Worm (Caenorhabditis elegans): Measurements from ENCODE around the gene angl-1.
A peak's percentile ranks its signal among the peaks of the same experiment; 100 is the strongest.

Gene angl-1

DNA sequence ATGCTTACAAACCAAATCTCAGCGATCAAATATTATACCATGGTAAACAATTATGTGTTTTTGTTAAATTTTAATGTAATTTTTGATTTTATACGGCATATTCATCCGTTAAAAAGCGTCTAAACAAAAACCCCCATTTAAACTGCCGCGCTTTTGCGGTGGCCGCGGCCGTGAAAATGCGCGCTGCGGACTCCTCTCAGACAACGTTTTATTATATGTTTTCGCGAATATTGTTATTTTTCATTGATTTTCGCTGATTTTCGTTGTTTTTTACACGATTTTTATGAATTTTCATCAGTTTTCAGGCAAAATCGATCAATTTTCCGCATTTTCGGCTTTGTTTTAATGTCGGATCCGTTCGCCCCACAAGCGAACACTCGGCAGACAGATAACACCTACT lies 14.3 kb upstream of the angl-1 start, which contains the start of gene W02H5.19 (continued):
- no peak for TF ChIP-seq ztf-3 (GFP tag; optimal IDR thresholded peaks at IDR 0.05)
- no peak for TF ChIP-seq ceh-79 (tag; optimal IDR thresholded peaks at IDR 0.05)
- TF ChIP-seq let-607 (tag; optimal IDR thresholded peaks at IDR 0.05) = peak in 1 of 2 experiments; percentile 55
- no peak for TF ChIP-seq ztf-25 (GFP tag; IDR thresholded peaks at IDR 0.05)
- TF ChIP-seq hmg-20 (GFP tag; IDR thresholded peaks at IDR 0.05) = no peak; the same call in 1 of the 2 replicates
- peak; percentile 85 for TF ChIP-seq ceh-27 (GFP tag; optimal IDR thresholded peaks at IDR 0.05)
- TF ChIP-seq F22D6.2 (tag; optimal IDR thresholded peaks at IDR 0.05) = peak; percentile 41
- peak; percentile 39 for TF ChIP-seq attf-5 (GFP tag; optimal IDR thresholded peaks at IDR 0.05)
- peak; percentile 99 for TF ChIP-seq lin-54 (GFP tag; optimal IDR thresholded peaks at IDR 0.05)
- TF ChIP-seq cebp-1 (GFP tag; IDR thresholded peaks at IDR 0.05) = no peak
- peak; percentile 37 for TF ChIP-seq cebp-1 (tag; optimal IDR thresholded peaks at IDR 0.05)
- 0 out of 2 replicates have a peak, but pooled peaks have one; percentile 46 for TF ChIP-seq attf-3 (GFP tag; conservative IDR thresholded peaks at IDR 0.05)
- TF ChIP-seq madf-6 (GFP tag; IDR thresholded peaks at IDR 0.05) = peak; percentile 74
- TF ChIP-seq lin-26 (GFP tag; IDR thresholded peaks at IDR 0.05) = no peak
- no peak for TF ChIP-seq aptf-2 (GFP tag; conservative IDR thresholded peaks at IDR 0.05)
- TF ChIP-seq lir-1 (GFP tag; conservative IDR thresholded peaks at IDR 0.05) = peak; percentile 69; the same call in 1 of the 2 replicates
- TF ChIP-seq ceh-58 (GFP tag; IDR thresholded peaks at IDR 0.05) = no peak
- TF ChIP-seq nfya-2 (GFP tag; IDR thresholded peaks at IDR 0.05) = no peak
- TF ChIP-seq nfyb-1 (GFP tag; IDR thresholded peaks at IDR 0.05) = 0 out of 2 replicates have a peak, but pooled peaks have one; percentile 47
- TF ChIP-seq unc-130 (GFP tag; optimal IDR thresholded peaks at IDR 0.05) = peak; percentile 75
- TF ChIP-seq hmg-1.2 (GFP tag; IDR thresholded peaks at IDR 0.05) = 0 out of 2 replicates have a peak, but pooled peaks have one; percentile 19
- peak; percentile 67 for TF ChIP-seq athp-1 (tag; optimal IDR thresholded peaks at IDR 0.05)
- TF ChIP-seq K12H6.12 (tag; optimal IDR thresholded peaks at IDR 0.05) = peak; percentile 71
- TF ChIP-seq F33H1.4 (GFP tag; IDR thresholded peaks at IDR 0.05) = peak; percentile 48; the same call in 1 of the 2 replicates
- TF ChIP-seq pbrm-1 (GFP tag; IDR thresholded peaks at IDR 0.05) = peak; percentile 48; the same call in 1 of the 2 replicates
- TF ChIP-seq bed-2 (GFP tag; IDR thresholded peaks at IDR 0.05) = peak; percentile 93

DNA sequence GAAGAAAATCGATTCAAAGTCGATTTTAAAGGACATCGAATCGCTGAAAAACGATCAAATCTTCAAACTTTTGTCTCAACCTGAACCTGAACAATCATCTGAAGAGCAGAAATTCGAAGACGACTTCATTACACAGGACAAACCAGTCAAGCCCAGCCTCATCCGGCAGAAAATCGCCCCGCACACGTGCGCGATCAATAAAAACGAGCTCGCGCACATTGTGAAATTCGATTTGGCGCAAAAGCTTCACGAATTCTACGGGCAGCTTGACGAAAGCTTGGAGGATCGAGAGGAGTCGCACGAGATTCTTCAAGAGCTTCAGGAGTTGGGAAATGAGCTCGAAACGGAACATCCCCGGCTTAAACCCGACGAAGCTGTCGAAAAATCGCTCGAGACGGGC lies 13.8 kb upstream of the angl-1 start, which contains the start of gene W02H5.2:
W02H5.2 (plus strand) TSS at position 301 of the 400 bp plus-strand sequence.
- TF ChIP-seq pbrm-1 (GFP tag; IDR thresholded peaks at IDR 0.05) (no peak), bed-1 (GFP tag; IDR thresholded peaks at IDR 0.05) (no peak), dpl-1 (GFP tag; optimal IDR thresholded peaks at IDR 0.05) (no peak)

DNA sequence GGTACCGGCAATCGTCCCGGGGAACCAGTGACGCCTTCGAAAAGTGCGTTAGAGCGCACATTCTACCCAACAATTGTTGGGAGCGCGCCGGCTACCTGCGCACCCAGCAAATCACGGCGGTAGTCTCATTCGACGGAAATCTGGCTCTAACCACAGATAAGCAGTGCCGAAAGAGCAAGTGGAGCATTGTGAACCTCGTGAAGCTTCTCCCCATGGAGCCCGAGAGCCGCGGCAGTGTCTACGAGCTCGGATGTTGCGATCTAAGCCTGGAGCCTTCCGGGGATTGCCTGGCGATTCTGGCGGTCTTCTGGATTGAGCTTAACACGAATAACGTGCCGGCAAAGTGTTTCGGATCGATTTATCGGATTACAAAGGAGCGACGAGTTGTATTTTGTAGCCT lies 13.4 kb upstream of the angl-1 start:
- TF ChIP-seq ets-4 (GFP tag; optimal IDR thresholded peaks at IDR 0.05) (no peak), zfh-2 (GFP tag; conservative IDR thresholded peaks at IDR 0.05) (peak; percentile 59; the same call in 1 of the 2 replicates), lin-54 (GFP tag; optimal IDR thresholded peaks at IDR 0.05) (no peak), madf-10 (tag; optimal IDR thresholded peaks at IDR 0.05) (no peak), him-1 (tag; optimal IDR thresholded peaks at IDR 0.05) (no peak), egrh-3 (GFP tag; IDR thresholded peaks at IDR 0.05) (0 out of 2 replicates have a peak, but pooled peaks have one; percentile 24), rec-8 (tag; optimal IDR thresholded peaks at IDR 0.05) (no peak), attf-5 (GFP tag; optimal IDR thresholded peaks at IDR 0.05) (no peak), F52B5.7 (tag; optimal IDR thresholded peaks at IDR 0.05) (no peak), madf-6 (GFP tag; IDR thresholded peaks at IDR 0.05) (no peak), hsf-1 (GFP tag; IDR thresholded peaks at IDR 0.05) (no peak), lin-26 (GFP tag; IDR thresholded peaks at IDR 0.05) (no peak)

All from whole organism, young adult.